Fruit fly (Drosophila melanogaster) whole organism, embryonic: Measurements from ENCODE around the gene CG6654.

Source experiments
- Atf6 ChIP-seq: fragments of 200-800 bp; sonication (Bioruptor generic); IDR thresholded peaks from 2 replicates; pipeline ENCODE4 v1.3.6; 2022; ENCODE audit warnings: missing biosample characterization, missing genetic modification characterization
- CG10979 ChIP-seq: fragments of 200-800 bp; sonication (Bioruptor generic); optimal IDR thresholded peaks from 2 replicates; lab custom pipeline; 2018; ENCODE audit warnings: missing biosample characterization, mild to moderate bottlenecking, missing genetic modification characterization, moderate library complexity
- CG11398 ChIP-seq: fragments of 200-800 bp; sonication (Bioruptor generic); optimal IDR thresholded peaks from 2 replicates; lab custom pipeline; 2016; ENCODE audit warnings: missing biosample characterization, missing genetic modification characterization
- CG11560 ChIP-seq: fragments of 200-800 bp; sonication (Bioruptor generic); IDR thresholded peaks from 3 replicates; pipeline ENCODE4 v1.3.6; 2022; ENCODE audit warnings: missing biosample characterization, missing genetic modification characterization
- CG1233 ChIP-seq: fragments of 200-800 bp; sonication (Bioruptor generic); optimal IDR thresholded peaks from 4 replicates; lab custom pipeline; 2018; ENCODE audit warnings: missing biosample characterization, mild to moderate bottlenecking, missing genetic modification characterization
- CG15479 ChIP-seq: fragments of 200-800 bp; sonication (Bioruptor generic); optimal IDR thresholded peaks from 3 replicates; lab custom pipeline; 2019; ENCODE audit warnings: missing biosample characterization, mild to moderate bottlenecking, missing genetic modification characterization, moderate library complexity
- CG16815 ChIP-seq: fragments of 200-800 bp; sonication (Bioruptor generic); optimal IDR thresholded peaks from 3 replicates; lab custom pipeline; 2017; ENCODE audit warnings: missing biosample characterization, mild to moderate bottlenecking, missing genetic modification characterization
- CG17361 ChIP-seq: fragments of 200-800 bp; sonication (Bioruptor generic); IDR thresholded peaks from 3 replicates; pipeline ENCODE4 v1.3.6; 2022; ENCODE audit warnings: missing biosample characterization, missing genetic modification characterization
- CG17612 ChIP-seq: fragments of 200-800 bp; sonication (Bioruptor generic); IDR thresholded peaks from 2 replicates; pipeline ENCODE4 v1.3.6; 2022; ENCODE audit warnings: missing biosample characterization, missing genetic modification characterization
- CG1792 ChIP-seq: fragments of 200-800 bp; sonication (Bioruptor generic); optimal IDR thresholded peaks from 2 replicates; lab custom pipeline; 2016; ENCODE audit warnings: missing biosample characterization, missing genetic modification characterization
- CG2875 ChIP-seq: fragments of 200-800 bp; sonication (Bioruptor generic); optimal IDR thresholded peaks from 2 replicates; lab custom pipeline; 2017; ENCODE audit warnings: missing biosample characterization, mild to moderate bottlenecking, missing genetic modification characterization, missing genetic modification reagents
- CG32772 ChIP-seq: fragments of 200-800 bp; sonication (Bioruptor generic); IDR thresholded peaks from 2 replicates; pipeline ENCODE4 v1.3.6; 2022; ENCODE audit warnings: missing biosample characterization, missing genetic modification characterization
- CG3407 ChIP-seq: fragments of 200-800 bp; sonication (Bioruptor generic); optimal IDR thresholded peaks from 2 replicates; lab custom pipeline; 2018; ENCODE audit warnings: missing biosample characterization, mild to moderate bottlenecking, missing genetic modification characterization
- CG34422 ChIP-seq: fragments of 200-800 bp; sonication (Bioruptor generic); IDR thresholded peaks from 3 replicates; pipeline ENCODE4 v1.3.6; 2022; ENCODE audit warnings: missing biosample characterization, missing genetic modification characterization
- CG4730 ChIP-seq: fragments of 200-800 bp; sonication (Bioruptor generic); IDR thresholded peaks from 2 replicates; pipeline ENCODE4 v1.3.6; 2022; ENCODE audit warnings: missing biosample characterization, missing genetic modification characterization
- CG8765 ChIP-seq: fragments of 200-800 bp; sonication (Bioruptor generic); IDR thresholded peaks from 2 replicates; pipeline ENCODE4 v1.3.6; 2022; ENCODE audit warnings: missing biosample characterization, missing genetic modification characterization
- CG8944 ChIP-seq: fragments of 200-800 bp; sonication (Bioruptor generic); optimal IDR thresholded peaks from 3 replicates; lab custom pipeline; 2016; ENCODE audit warnings: missing biosample characterization, missing genetic modification characterization
- CG9797 ChIP-seq: fragments of 200-800 bp; sonication (Bioruptor generic); optimal IDR thresholded peaks from 3 replicates; lab custom pipeline; 2018; ENCODE audit warnings: missing biosample characterization, mild to moderate bottlenecking, missing genetic modification characterization
- Chrac-16 ChIP-seq: fragments of 200-800 bp; sonication (Bioruptor generic); optimal IDR thresholded peaks from 3 replicates; lab custom pipeline; 2016; ENCODE audit warnings: missing biosample characterization, missing genetic modification characterization
- Dip2 ChIP-seq: fragments of 200-800 bp; sonication (Bioruptor generic); IDR thresholded peaks from 2 replicates; pipeline ENCODE4 v1.3.6; 2022; ENCODE audit warnings: missing biosample characterization, missing genetic modification characterization
- E2f1 ChIP-seq: fragments of 200-800 bp; sonication (Bioruptor generic); IDR thresholded peaks from 2 replicates; pipeline ENCODE4 v1.3.6; 2022; ENCODE audit warnings: missing biosample characterization, missing genetic modification characterization
- Ets65A ChIP-seq: fragments of 200-800 bp; sonication (Bioruptor generic); peaks from one replicate; lab custom pipeline; 2016; ENCODE audit warnings: missing biosample characterization, missing genetic modification characterization
- Gsc ChIP-seq: fragments of 200-800 bp; sonication (Bioruptor generic); IDR thresholded peaks from 2 replicates; pipeline ENCODE4 v1.3.6; 2022; ENCODE audit warnings: missing biosample characterization, missing genetic modification characterization
- HLH4C ChIP-seq: fragments of 200-800 bp; sonication (Bioruptor generic); IDR thresholded peaks from 3 replicates; pipeline ENCODE4 v1.3.6; 2022; ENCODE audit warnings: missing biosample characterization, missing genetic modification characterization; ENCODE audit not compliant: partially characterized antibody
- Hr3 ChIP-seq: fragments of 200-800 bp; sonication (Bioruptor generic); optimal IDR thresholded peaks from 3 replicates; lab custom pipeline; 2016; ENCODE audit warnings: missing biosample characterization, missing genetic modification characterization
- Med ChIP-seq: fragments of 200-800 bp; sonication (Bioruptor generic); peaks from one replicate; lab custom pipeline; 2016; ENCODE audit warnings: missing biosample characterization, missing genetic modification characterization, mild to moderate bottlenecking, inconsistent platforms, moderate library complexity
- Mrtf ChIP-seq: fragments of 200-800 bp; sonication (Bioruptor generic); IDR thresholded peaks from 3 replicates; pipeline ENCODE4 v1.3.6; 2022; ENCODE audit warnings: missing biosample characterization, missing genetic modification characterization
- Optix ChIP-seq: fragments of 200-800 bp; sonication (Bioruptor generic); IDR thresholded peaks from 3 replicates; pipeline ENCODE4 v1.3.6; 2022; ENCODE audit warnings: missing biosample characterization, missing genetic modification characterization
- Scr ChIP-seq: fragments of 200-800 bp; sonication (Bioruptor generic); IDR thresholded peaks from 2 replicates; pipeline ENCODE4 v1.3.6; 2022; ENCODE audit warnings: missing biosample characterization, missing genetic modification characterization; ENCODE audit not compliant: partially characterized antibody
- Sin3A ChIP-seq: fragments of >200 bp; optimal IDR thresholded peaks from 2 replicates; lab custom pipeline; 2018
- Sry-β ChIP-seq: fragments of 200-800 bp; sonication (Bioruptor generic); optimal IDR thresholded peaks from 2 replicates; lab custom pipeline; 2018; ENCODE audit warnings: missing biosample characterization, mild to moderate bottlenecking, missing genetic modification characterization, moderate library complexity
- Vsx1 ChIP-seq: fragments of 200-800 bp; sonication (Bioruptor generic); optimal IDR thresholded peaks from 2 replicates; lab custom pipeline; 2017; ENCODE audit warnings: missing biosample characterization, mild to moderate bottlenecking, missing genetic modification characterization, missing genetic modification reagents
- chif ChIP-seq, 2 experiments: fragments of 200-800 bp; sonication (Bioruptor generic); optimal IDR thresholded peaks; 3 replicates each; lab custom pipeline; 2016; ENCODE audit warnings: missing biosample characterization in 2 of 2, missing genetic modification characterization in 2 of 2
- croc ChIP-seq: fragments of 200-800 bp; sonication (Bioruptor generic); conservative IDR thresholded peaks from 3 replicates; pipeline ENCODE4 v1.3.6; 2022; ENCODE audit warnings: missing biosample characterization, missing genetic modification characterization
- dm ChIP-seq: fragments of 200-800 bp; sonication (Bioruptor generic); optimal IDR thresholded peaks from 3 replicates; lab custom pipeline; 2016; ENCODE audit warnings: missing biosample characterization, missing genetic modification characterization
- ewg ChIP-seq: fragments of 200-800 bp; sonication (Bioruptor generic); optimal IDR thresholded peaks from 3 replicates; lab custom pipeline; 2017; ENCODE audit warnings: mild to moderate bottlenecking, missing biosample characterization, missing genetic modification reagents, missing genetic modification characterization
- luna ChIP-seq: fragments of 200-800 bp; sonication (Bioruptor generic); optimal IDR thresholded peaks from 2 replicates; lab custom pipeline; 2016; ENCODE audit warnings: missing biosample characterization, missing genetic modification characterization
- nmo ChIP-seq: fragments of 200-800 bp; sonication (Bioruptor generic); optimal IDR thresholded peaks from 2 replicates; lab custom pipeline; 2018; ENCODE audit warnings: missing biosample characterization, mild to moderate bottlenecking, missing genetic modification characterization, moderate library complexity
- pan ChIP-seq, 4 experiments: fragments of >200 bp in 3 of 4; fragments of 200-800 bp in 1 of 4; sonication (Bioruptor generic) in 1 of 4; optimal IDR thresholded peaks in 3 of 4; IDR thresholded peaks in 1 of 4; 2 replicates each; pipeline versions ENCODE4 v1.3.6 to Lab custom; 2017 to 2022; ENCODE audit warnings: missing biosample characterization in 2 of 4, missing genetic modification characterization in 2 of 4, mixed read lengths in 1 of 4
- pfk ChIP-seq: fragments of 200-800 bp; sonication (Bioruptor generic); optimal IDR thresholded peaks from 2 replicates; lab custom pipeline; 2018; ENCODE audit warnings: missing biosample characterization, mild to moderate bottlenecking, missing genetic modification characterization, moderate library complexity
- pnt ChIP-seq: fragments of 200-800 bp; sonication (Bioruptor generic); optimal IDR thresholded peaks from 3 replicates; lab custom pipeline; 2016; ENCODE audit warnings: missing biosample characterization, missing genetic modification characterization
- psq ChIP-seq: fragments of 200-800 bp; sonication (Bioruptor generic); optimal IDR thresholded peaks from 2 replicates; lab custom pipeline; 2017; ENCODE audit warnings: missing biosample characterization, missing genetic modification characterization
- pum ChIP-seq: fragments of 200-800 bp; sonication (Bioruptor generic); optimal IDR thresholded peaks from 2 replicates; lab custom pipeline; 2016; ENCODE audit warnings: missing biosample characterization, missing genetic modification characterization
- ro ChIP-seq: fragments of 200-800 bp; sonication (Bioruptor generic); IDR thresholded peaks from 2 replicates; pipeline ENCODE4 v1.3.6; 2022; ENCODE audit warnings: missing biosample characterization, missing genetic modification characterization
- salm ChIP-seq: fragments of 200-800 bp; sonication (Bioruptor generic); optimal IDR thresholded peaks from 2 replicates; lab custom pipeline; 2018; ENCODE audit warnings: missing biosample characterization, mild to moderate bottlenecking, missing genetic modification characterization
- sd ChIP-seq: fragments of 200-800 bp; sonication (Bioruptor generic); optimal IDR thresholded peaks from 3 replicates; lab custom pipeline; 2018; ENCODE audit warnings: missing biosample characterization, mild to moderate bottlenecking, missing genetic modification characterization, moderate library complexity
- sima ChIP-seq: fragments of 200-800 bp; sonication (Bioruptor generic); optimal IDR thresholded peaks from 2 replicates; lab custom pipeline; 2016; ENCODE audit warnings: missing biosample characterization, missing genetic modification characterization
- slou ChIP-seq: fragments of 200-800 bp; sonication (Bioruptor generic); optimal IDR thresholded peaks from 3 replicates; lab custom pipeline; 2016; ENCODE audit warnings: missing biosample characterization, missing genetic modification characterization
- zf30C ChIP-seq: fragments of 200-800 bp; sonication (Bioruptor generic); optimal IDR thresholded peaks from 3 replicates; lab custom pipeline; 2018; ENCODE audit warnings: missing biosample characterization, mild to moderate bottlenecking, missing genetic modification characterization

Gene CG6654

DNA sequence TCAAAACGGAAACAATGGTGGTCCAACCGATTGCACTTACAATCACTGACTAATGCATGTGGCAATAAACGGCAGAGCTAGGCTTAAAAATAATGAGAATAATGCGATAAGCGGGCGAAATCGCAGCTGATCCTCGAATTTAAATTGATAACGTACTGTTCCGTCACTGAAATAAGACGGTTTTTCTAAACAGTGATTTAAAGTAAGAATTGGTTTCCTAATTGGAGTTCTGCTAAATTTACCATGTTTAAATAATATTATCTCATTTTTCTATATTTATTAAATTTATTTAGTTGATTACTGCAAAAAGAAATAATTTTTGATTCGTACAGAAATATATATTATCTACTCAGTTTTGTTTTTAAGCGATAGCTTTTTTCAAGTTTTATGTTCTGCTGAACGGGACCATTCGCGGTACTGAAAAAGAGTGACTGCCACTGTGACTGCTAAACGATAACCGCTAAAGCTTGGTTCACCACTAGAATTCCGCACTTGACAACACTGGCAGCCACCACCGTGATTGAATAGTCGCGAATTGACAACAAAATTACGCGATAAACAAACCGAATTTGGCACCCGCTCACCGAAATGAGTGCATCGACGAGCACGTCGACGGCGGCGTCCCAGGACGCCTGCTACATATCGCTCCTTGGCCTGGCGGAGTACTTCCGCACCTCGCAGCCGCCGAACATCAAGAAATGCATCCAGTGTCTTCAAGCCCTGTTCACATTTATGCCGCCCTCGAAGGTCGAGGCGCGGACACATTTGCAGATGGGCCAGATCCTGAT lies 4.6 kb downstream of the CG6654 start, which contains the start of the genes Spn88Eb and Mau2 (continued):
- TF ChIP-seq HLH4C (GFP tag; lab: Robert Waterston, UW), result peak; percentile 64
- peak; percentile 42 for TF ChIP-seq CG16815 (GFP tag; lab: Kevin White, UChicago)
- TF ChIP-seq Optix, result 0 out of 3 replicates have a peak, but pooled peaks have one; percentile 32
- no peak for TF ChIP-seq pan (optimal IDR thresholded peaks at IDR 0.05; lab: Kevin White, UChicago)
- TF ChIP-seq pan (GFP tag; optimal IDR thresholded peaks at IDR 0.05 in 1 of 2, IDR thresholded peaks at IDR 0.05 in 1 of 2), result peak in 1 of 2 experiments; percentile 72
- no peak for TF ChIP-seq slou (GFP tag; lab: Kevin White, UChicago)
- peak; percentile 41 for TF ChIP-seq ewg (GFP tag; lab: Kevin White, UChicago)
- TF ChIP-seq Mrtf (GFP tag; lab: Robert Waterston, UW), result peak; percentile 69; the same call in 2 of the 3 replicates
- TF ChIP-seq sd, result no peak
- peak; percentile 47 for TF ChIP-seq pum
- TF ChIP-seq chif (GFP tag; optimal IDR thresholded peaks at IDR 0.05; lab: Kevin White, UChicago), result peak; percentile 39 to 55
- TF ChIP-seq CG3407, result peak; percentile 31
- TF ChIP-seq Chrac-16, result peak; percentile 65
- TF ChIP-seq CG32772 (GFP tag; lab: Robert Waterston, UW), result peak; percentile 57; the same call in 1 of the 2 replicates
- peak; percentile 80; the same call in 2 of the 3 replicates for TF ChIP-seq CG34422 (GFP tag; lab: Robert Waterston, UW)
- TF ChIP-seq CG4730, result 0 out of 2 replicates have a peak, but pooled peaks have one; percentile 30
- TF ChIP-seq Hr3 (GFP tag; lab: Kevin White, UChicago), result peak; percentile 60
- no peak for TF ChIP-seq CG11398 (GFP tag; lab: Kevin White, UChicago)
- peak; percentile 60 for TF ChIP-seq CG8944 (GFP tag; lab: Kevin White, UChicago)
- TF ChIP-seq Scr, result peak; percentile 77
- peak; percentile 61; the same call in 1 of the 2 replicates for TF ChIP-seq CG8765 (GFP tag; lab: Robert Waterston, UW)
- TF ChIP-seq zf30C (GFP tag; lab: Kevin White, UChicago), result no peak
- peak; percentile 49 for TF ChIP-seq dm (GFP tag; lab: Kevin White, UChicago)
- peak; percentile 56; the same call in 2 of the 3 replicates for TF ChIP-seq croc (GFP tag; lab: Robert Waterston, UW)
- TF ChIP-seq nmo, result peak; percentile 62
- TF ChIP-seq E2f1 (GFP tag; lab: Robert Waterston, UW), result peak; percentile 72
- TF ChIP-seq CG10979 (tag; lab: Kevin White, UChicago), result peak; percentile 43
- TF ChIP-seq CG1233 (GFP tag; lab: Kevin White, UChicago), result peak; percentile 43
- no peak; the same call in 1 of the 2 replicates for TF ChIP-seq ro (GFP tag; lab: Robert Waterston, UW)
- no peak for TF ChIP-seq CG15479 (GFP tag; lab: Kevin White, UChicago)
- TF ChIP-seq CG2875, result no peak
- peak; percentile 61 for TF ChIP-seq Sin3A (lab: Kevin White, UChicago)
- TF ChIP-seq luna (GFP tag; lab: Kevin White, UChicago), result no peak
- TF ChIP-seq pnt (GFP tag; lab: Kevin White, UChicago), result peak; percentile 9
- TF ChIP-seq CG11560, result 0 out of 3 replicates have a peak, but pooled peaks have one; percentile 47
- TF ChIP-seq Vsx1 (GFP tag; lab: Kevin White, UChicago), result no peak
- peak; percentile 53; the same call in 1 of the 2 replicates for TF ChIP-seq CG17612
- TF ChIP-seq Ets65A (GFP tag; lab: Kevin White, UChicago), result peak; percentile 97
- peak; percentile 30; the same call in 1 of the 2 replicates for TF ChIP-seq Gsc
- no peak for TF ChIP-seq CG1792 (GFP tag; lab: Kevin White, UChicago)
- TF ChIP-seq CG17361, result peak; percentile 79; the same call in 2 of the 3 replicates
- TF ChIP-seq sima (GFP tag; lab: Kevin White, UChicago), result no peak
- no peak for TF ChIP-seq Dip2 (GFP tag; lab: Robert Waterston, UW)
- peak; percentile 85 for TF ChIP-seq Sry-β
- no peak for TF ChIP-seq psq (GFP tag; lab: Kevin White, UChicago)
- no peak for TF ChIP-seq pfk (GFP tag; lab: Kevin White, UChicago)
- no peak for TF ChIP-seq salm (tag; lab: Kevin White, UChicago)
- 0 out of 2 replicates have a peak, but pooled peaks have one; percentile 31 for TF ChIP-seq Atf6 (GFP tag; lab: Robert Waterston, UW)
- no peak for TF ChIP-seq CG9797 (GFP tag; lab: Kevin White, UChicago)
- peak; percentile 94 for TF ChIP-seq Med
